Fruit fly (Drosophila melanogaster) whole organism, embryonic: ENCODE results near the gene CG2909.

Source experiments
- Asciz ChIP-seq: fragments of 200-800 bp; sonication (Bioruptor generic); optimal IDR thresholded peaks from 2 replicates; lab custom pipeline; 2017; ENCODE audit warnings: missing biosample characterization, mild to moderate bottlenecking, missing genetic modification characterization, missing genetic modification reagents
- Atf-2 ChIP-seq: fragments of 200-800 bp; sonication (Bioruptor generic); optimal IDR thresholded peaks from 2 replicates; lab custom pipeline; 2016; ENCODE audit warnings: missing biosample characterization, missing genetic modification characterization
- Atf6 ChIP-seq: fragments of 200-800 bp; sonication (Bioruptor generic); IDR thresholded peaks from 2 replicates; pipeline ENCODE4 v1.3.6; 2022; ENCODE audit warnings: missing biosample characterization, missing genetic modification characterization
- CG10267 ChIP-seq: fragments of 200-800 bp; sonication (Bioruptor generic); optimal IDR thresholded peaks from 2 replicates; lab custom pipeline; 2018; ENCODE audit warnings: missing biosample characterization, mild to moderate bottlenecking, missing genetic modification characterization, moderate library complexity
- CG10979 ChIP-seq: fragments of 200-800 bp; sonication (Bioruptor generic); optimal IDR thresholded peaks from 2 replicates; lab custom pipeline; 2018; ENCODE audit warnings: missing biosample characterization, mild to moderate bottlenecking, missing genetic modification characterization, moderate library complexity
- CG13424 ChIP-seq: fragments of 200-800 bp; sonication (Bioruptor generic); optimal IDR thresholded peaks from 2 replicates; lab custom pipeline; 2019; ENCODE audit warnings: missing biosample characterization, mild to moderate bottlenecking, missing genetic modification characterization, moderate library complexity
- CG15269 ChIP-seq: fragments of 200-800 bp; sonication (Bioruptor generic); optimal IDR thresholded peaks from 2 replicates; lab custom pipeline; 2018; ENCODE audit warnings: missing biosample characterization, mild to moderate bottlenecking, missing genetic modification characterization, moderate library complexity
- CG1602 ChIP-seq: fragments of 200-800 bp; sonication (Bioruptor generic); optimal IDR thresholded peaks from 3 replicates; lab custom pipeline; 2016; ENCODE audit warnings: missing biosample characterization, missing genetic modification characterization
- CG17829 ChIP-seq: fragments of 200-800 bp; optimal IDR thresholded peaks from 2 replicates; lab custom pipeline; 2019; ENCODE audit warnings: missing biosample characterization, mild to moderate bottlenecking, missing genetic modification characterization, moderate library complexity
- CG18599 ChIP-seq: fragments of 200-800 bp; sonication (Bioruptor generic); optimal IDR thresholded peaks from 3 replicates; lab custom pipeline; 2017; ENCODE audit warnings: missing biosample characterization, missing genetic modification characterization, mild to moderate bottlenecking, moderate library complexity, missing genetic modification reagents
- CG2678 ChIP-seq: fragments of 200-800 bp; sonication (Bioruptor generic); optimal IDR thresholded peaks from 3 replicates; lab custom pipeline; 2019; ENCODE audit warnings: missing biosample characterization, mild to moderate bottlenecking, missing genetic modification characterization, moderate library complexity
- CG2712 ChIP-seq: fragments of 200-800 bp; optimal IDR thresholded peaks from 3 replicates; lab custom pipeline; 2019; ENCODE audit warnings: missing biosample characterization, mild to moderate bottlenecking, missing genetic modification characterization, moderate library complexity
- CG31388 ChIP-seq: fragments of 200-800 bp; sonication (Bioruptor generic); optimal IDR thresholded peaks from 2 replicates; lab custom pipeline; 2016; ENCODE audit warnings: missing biosample characterization, missing genetic modification characterization
- CG6813 ChIP-seq: fragments of 200-800 bp; sonication (Bioruptor generic); optimal IDR thresholded peaks from 2 replicates; lab custom pipeline; 2017; ENCODE audit warnings: missing biosample characterization, missing genetic modification characterization, mild to moderate bottlenecking, moderate library complexity, missing genetic modification reagents
- CG7839 ChIP-seq: fragments of 200-800 bp; sonication (Bioruptor generic); optimal IDR thresholded peaks from 3 replicates; lab custom pipeline; 2018; ENCODE audit warnings: missing biosample characterization, mild to moderate bottlenecking, missing genetic modification characterization, moderate library complexity
- CG9727 ChIP-seq: fragments of 200-800 bp; sonication (Bioruptor generic); optimal IDR thresholded peaks from 3 replicates; lab custom pipeline; 2017; ENCODE audit warnings: missing biosample characterization, mild to moderate bottlenecking, missing genetic modification characterization
- CoRest ChIP-seq: fragments of 200-800 bp; sonication (Bioruptor generic); optimal IDR thresholded peaks from 3 replicates; lab custom pipeline; 2018; ENCODE audit warnings: missing biosample characterization, mild to moderate bottlenecking, missing genetic modification characterization, moderate library complexity
- Doc3 ChIP-seq: fragments of 200-800 bp; sonication (Bioruptor generic); IDR thresholded peaks from 3 replicates; pipeline ENCODE4 v1.3.6; 2022; ENCODE audit warnings: missing biosample characterization, missing genetic modification characterization; ENCODE audit not compliant: partially characterized antibody
- Ets65A ChIP-seq: fragments of 200-800 bp; sonication (Bioruptor generic); peaks from one replicate; lab custom pipeline; 2016; ENCODE audit warnings: missing biosample characterization, missing genetic modification characterization
- Fer1 ChIP-seq: fragments of 200-800 bp; sonication (Bioruptor generic); optimal IDR thresholded peaks from 2 replicates; lab custom pipeline; 2017; ENCODE audit warnings: missing biosample characterization, mild to moderate bottlenecking, missing genetic modification characterization
- Gsc ChIP-seq: fragments of 200-800 bp; sonication (Bioruptor generic); IDR thresholded peaks from 2 replicates; pipeline ENCODE4 v1.3.6; 2022; ENCODE audit warnings: missing biosample characterization, missing genetic modification characterization
- H2.0 ChIP-seq: fragments of 200-800 bp; sonication (Bioruptor generic); IDR thresholded peaks from 2 replicates; pipeline ENCODE4 v1.3.6; 2022; ENCODE audit warnings: missing biosample characterization, missing genetic modification characterization
- Hmx ChIP-seq: fragments of 200-800 bp; sonication (Bioruptor generic); optimal IDR thresholded peaks from 2 replicates; lab custom pipeline; 2016; ENCODE audit warnings: missing biosample characterization, missing genetic modification characterization
- Hsf ChIP-seq: fragments of 200-800 bp; sonication (Bioruptor generic); optimal IDR thresholded peaks from 3 replicates; lab custom pipeline; 2016; ENCODE audit warnings: missing biosample characterization, missing genetic modification characterization
- Med ChIP-seq: fragments of 200-800 bp; sonication (Bioruptor generic); peaks from one replicate; lab custom pipeline; 2016; ENCODE audit warnings: missing biosample characterization, missing genetic modification characterization, mild to moderate bottlenecking, inconsistent platforms, moderate library complexity
- Myb ChIP-seq: fragments of 200-800 bp; sonication (Bioruptor generic); optimal IDR thresholded peaks from 2 replicates; lab custom pipeline; 2016; ENCODE audit warnings: missing biosample characterization, missing genetic modification characterization
- NFAT ChIP-seq: fragments of 200-800 bp; sonication (Bioruptor generic); IDR thresholded peaks from 2 replicates; pipeline ENCODE4 v1.3.6; 2022; ENCODE audit warnings: missing biosample characterization, missing genetic modification characterization
- Oli ChIP-seq: fragments of 200-800 bp; sonication (Bioruptor generic); optimal IDR thresholded peaks from 2 replicates; lab custom pipeline; 2018; ENCODE audit warnings: missing biosample characterization, mild to moderate bottlenecking, missing genetic modification characterization, moderate library complexity
- Poxn ChIP-seq: fragments of 200-800 bp; sonication (Bioruptor generic); IDR thresholded peaks from 2 replicates; pipeline ENCODE4 v1.3.6; 2022; ENCODE audit warnings: missing biosample characterization, missing genetic modification characterization
- Sox102F ChIP-seq: fragments of 200-800 bp; sonication (Bioruptor generic); optimal IDR thresholded peaks from 2 replicates; lab custom pipeline; 2018; ENCODE audit warnings: missing biosample characterization, mild to moderate bottlenecking, missing genetic modification characterization, moderate library complexity
- Xrp1 ChIP-seq: fragments of 200-800 bp; sonication (Bioruptor generic); IDR thresholded peaks from 2 replicates; pipeline ENCODE4 v1.3.6; 2022; ENCODE audit warnings: missing biosample characterization, missing genetic modification characterization
- bsh ChIP-seq, 2 experiments: fragments of 200-800 bp; sonication (Bioruptor generic); optimal IDR thresholded peaks; 2 replicates each; lab custom pipeline; 2017 to 2018; ENCODE audit warnings: mild to moderate bottlenecking in 2 of 2, missing biosample characterization in 2 of 2, missing genetic modification characterization in 2 of 2, moderate library complexity in 1 of 2
- chinmo ChIP-seq: fragments of 200-800 bp; sonication (Bioruptor generic); IDR thresholded peaks from 4 replicates; pipeline ENCODE4 v1.3.6; 2022; ENCODE audit warnings: missing biosample characterization, missing genetic modification characterization; ENCODE audit not compliant: partially characterized antibody
- ci ChIP-seq: fragments of 200-800 bp; sonication (Bioruptor generic); IDR thresholded peaks from 3 replicates; pipeline ENCODE4 v1.3.6; 2022; ENCODE audit warnings: missing biosample characterization, missing genetic modification characterization
- disco-r ChIP-seq: fragments of 200-800 bp; sonication (Bioruptor generic); optimal IDR thresholded peaks from 2 replicates; lab custom pipeline; 2016; ENCODE audit warnings: missing biosample characterization, missing genetic modification characterization
- dmrt99B ChIP-seq: fragments of 200-800 bp; sonication (Bioruptor generic); optimal IDR thresholded peaks from 2 replicates; lab custom pipeline; 2018; ENCODE audit warnings: missing biosample characterization, mild to moderate bottlenecking, missing genetic modification characterization, moderate library complexity
- eve ChIP-seq, 2 experiments: fragments of >200 bp; optimal IDR thresholded peaks; 2 replicates each; lab custom pipeline; 2017; ENCODE audit warnings: missing biosample characterization in 2 of 2, missing genetic modification characterization in 2 of 2
- exex ChIP-seq: fragments of 200-800 bp; sonication (Bioruptor generic); optimal IDR thresholded peaks from 4 replicates; lab custom pipeline; 2018; ENCODE audit warnings: missing biosample characterization, mild to moderate bottlenecking, missing genetic modification characterization, moderate library complexity
- fd96Cb ChIP-seq: fragments of 200-800 bp; sonication (Bioruptor generic); optimal IDR thresholded peaks from 2 replicates; lab custom pipeline; 2018; ENCODE audit warnings: missing biosample characterization, mild to moderate bottlenecking, missing genetic modification characterization, moderate library complexity
- gem ChIP-seq: fragments of 200-800 bp; sonication (Bioruptor generic); optimal IDR thresholded peaks from 2 replicates; lab custom pipeline; 2019; ENCODE audit warnings: missing biosample characterization, mild to moderate bottlenecking, missing genetic modification characterization, moderate library complexity
- grau ChIP-seq: fragments of 200-800 bp; optimal IDR thresholded peaks from 3 replicates; lab custom pipeline; 2019; ENCODE audit warnings: missing biosample characterization, mild to moderate bottlenecking, missing genetic modification characterization, moderate library complexity
- nmo ChIP-seq: fragments of 200-800 bp; sonication (Bioruptor generic); optimal IDR thresholded peaks from 2 replicates; lab custom pipeline; 2018; ENCODE audit warnings: missing biosample characterization, mild to moderate bottlenecking, missing genetic modification characterization, moderate library complexity
- org-1 ChIP-seq: fragments of 200-800 bp; sonication (Bioruptor generic); optimal IDR thresholded peaks from 2 replicates; lab custom pipeline; 2017; ENCODE audit warnings: missing biosample characterization, missing genetic modification characterization
- phol ChIP-seq: fragments of 200-800 bp; sonication (Bioruptor generic); optimal IDR thresholded peaks from 3 replicates; lab custom pipeline; 2018; ENCODE audit warnings: missing biosample characterization, mild to moderate bottlenecking, missing genetic modification characterization, moderate library complexity
- pnt ChIP-seq: fragments of 200-800 bp; sonication (Bioruptor generic); optimal IDR thresholded peaks from 3 replicates; lab custom pipeline; 2016; ENCODE audit warnings: missing biosample characterization, missing genetic modification characterization
- row ChIP-seq: fragments of 200-800 bp; sonication (Bioruptor generic); IDR thresholded peaks from 3 replicates; pipeline ENCODE4 v1.3.6; 2022; ENCODE audit warnings: missing biosample characterization, missing genetic modification characterization
- tll ChIP-seq, 2 experiments: fragments of 200-800 bp in 1 of 2; fragments of >200 bp in 1 of 2; sonication (Bioruptor generic) in 1 of 2; optimal IDR thresholded peaks; 2 replicates each; lab custom pipeline; 2017 to 2019; ENCODE audit warnings: missing biosample characterization in 2 of 2, missing genetic modification characterization in 2 of 2, mild to moderate bottlenecking in 1 of 2, moderate library complexity in 1 of 2
- unpg ChIP-seq: fragments of 200-800 bp; sonication (Bioruptor generic); optimal IDR thresholded peaks from 3 replicates; lab custom pipeline; 2018; ENCODE audit warnings: missing biosample characterization, mild to moderate bottlenecking, missing genetic modification characterization, moderate library complexity
- zfh1 ChIP-seq: fragments of 200-800 bp; sonication (Bioruptor generic); IDR thresholded peaks from 3 replicates; pipeline ENCODE4 v1.3.6; 2022; ENCODE audit warnings: missing biosample characterization, missing genetic modification characterization

CG2909 gene

dm6 chrX:10320425-10320978, 5.8 kb upstream of the CG2909 start (continued):
- peak in 1 of 2 experiments; percentile 0 for TF ChIP-seq eve (GFP tag; optimal IDR thresholded peaks at IDR 0.05; lab: Kevin White, UChicago)
- TF ChIP-seq Doc3 (GFP tag; lab: Robert Waterston, UW): no peak
- no peak for TF ChIP-seq Gsc
- peak; percentile 15 for TF ChIP-seq CG17829 (tag; lab: Kevin White, UChicago)
- peak; percentile 8 for TF ChIP-seq unpg
- no peak for TF ChIP-seq disco-r
- TF ChIP-seq CG7839 (tag; lab: Kevin White, UChicago): peak; percentile 26
- TF ChIP-seq nmo (GFP tag; lab: Kevin White, UChicago): peak; percentile 18
- peak; percentile 19 for TF ChIP-seq CG6813
- TF ChIP-seq Ets65A (GFP tag; lab: Kevin White, UChicago): peak; percentile 6
- no peak for TF ChIP-seq org-1 (GFP tag; lab: Kevin White, UChicago)
- TF ChIP-seq bsh (GFP tag; optimal IDR thresholded peaks at IDR 0.05; lab: Kevin White, UChicago): no peak
- TF ChIP-seq CG1602 (GFP tag; lab: Kevin White, UChicago): no peak
- peak; percentile 52 for TF ChIP-seq Med
- TF ChIP-seq pnt (GFP tag; lab: Kevin White, UChicago): no peak
- TF ChIP-seq Asciz (GFP tag; lab: Kevin White, UChicago): peak; percentile 17
- TF ChIP-seq Atf6 (GFP tag; lab: Robert Waterston, UW): peak; percentile 49
- TF ChIP-seq Myb (GFP tag; lab: Kevin White, UChicago): no peak
- peak; percentile 19 for TF ChIP-seq grau (tag; lab: Kevin White, UChicago)
- TF ChIP-seq CG2712 (tag; lab: Kevin White, UChicago): peak; percentile 15
- TF ChIP-seq Sox102F (GFP tag; lab: Kevin White, UChicago): peak; percentile 26
- 0 out of 3 replicates have a peak, but pooled peaks have one; percentile 8 for TF ChIP-seq zfh1 (GFP tag; lab: Robert Waterston, UW)
- no peak for TF ChIP-seq chinmo (GFP tag; lab: Robert Waterston, UW)
- peak; percentile 2 for TF ChIP-seq CG18599 (GFP tag; lab: Kevin White, UChicago)
- peak; percentile 31 for TF ChIP-seq Fer1
- no peak for TF ChIP-seq CG31388
- peak; percentile 21 for TF ChIP-seq CoRest
- no peak for TF ChIP-seq NFAT (GFP tag; lab: Robert Waterston, UW)
- TF ChIP-seq gem: peak; percentile 37
- TF ChIP-seq tll (GFP tag; optimal IDR thresholded peaks at IDR 0.05; lab: Kevin White, UChicago): no peak
- no peak for TF ChIP-seq fd96Cb (tag; lab: Kevin White, UChicago)
- no peak for TF ChIP-seq Hmx (GFP tag; lab: Kevin White, UChicago)
- TF ChIP-seq CG2678 (tag; lab: Kevin White, UChicago): peak; percentile 50
- peak; percentile 4 for TF ChIP-seq CG13424
- 0 out of 3 replicates have a peak, but pooled peaks have one; percentile 23 for TF ChIP-seq ci (GFP tag; lab: Robert Waterston, UW)
- TF ChIP-seq CG10979 (tag; lab: Kevin White, UChicago): peak; percentile 31
- no peak for TF ChIP-seq Hsf (GFP tag; lab: Kevin White, UChicago)
- TF ChIP-seq H2.0 (GFP tag; lab: Robert Waterston, UW): 0 out of 2 replicates have a peak, but pooled peaks have one; percentile 15
- TF ChIP-seq Xrp1: peak; percentile 14; the same call in 1 of the 2 replicates
- peak; percentile 41 for TF ChIP-seq Oli (tag; lab: Kevin White, UChicago)
- peak; percentile 27; the same call in 1 of the 3 replicates for TF ChIP-seq row (GFP tag; lab: Robert Waterston, UW)
- peak; percentile 9 for TF ChIP-seq exex (tag; lab: Kevin White, UChicago)
- TF ChIP-seq phol: peak; percentile 11
- TF ChIP-seq CG9727 (GFP tag; lab: Kevin White, UChicago): peak; percentile 4
- no peak for TF ChIP-seq Atf-2 (GFP tag; lab: Kevin White, UChicago)
- TF ChIP-seq CG10267 (tag; lab: Kevin White, UChicago): peak; percentile 7
- TF ChIP-seq dmrt99B (tag; lab: Kevin White, UChicago): peak; percentile 37
- no peak for TF ChIP-seq Poxn (GFP tag; lab: Robert Waterston, UW)
- TF ChIP-seq CG15269: peak; percentile 10
